Worm (Caenorhabditis elegans) whole organism, L2 larva: ENCODE measurements around the gene egl-20.

Source experiments
- alr-1 ChIP-seq: fragments of 150-350 bp; optimal IDR thresholded peaks from 2 replicates; lab custom pipeline; 2014; ENCODE audit warnings: missing biosample characterization, missing genetic modification characterization
- blmp-1 ChIP-seq: sonication (generic microtip); optimal IDR thresholded peaks from 2 replicates; lab custom pipeline; 2017; ENCODE audit warnings: missing genetic modification characterization, mild to moderate bottlenecking, missing compliant biosample characterization, antibody characterized with exemption, moderate library complexity; ENCODE audit not compliant: insufficient read depth
- elt-3 ChIP-seq: sonication (generic microtip); optimal IDR thresholded peaks from 2 replicates; lab custom pipeline; 2017; ENCODE audit warnings: missing biosample characterization, missing genetic modification characterization
- lin-13 ChIP-seq: fragments of 150-350 bp; optimal IDR thresholded peaks from 2 replicates; lab custom pipeline; 2014; ENCODE audit warnings: missing biosample characterization, missing genetic modification reagents, missing genetic modification characterization
- nhr-77 ChIP-seq: fragments of 150-350 bp; optimal IDR thresholded peaks from 2 replicates; lab custom pipeline; 2014; ENCODE audit warnings: missing biosample characterization, missing genetic modification characterization

DNA sequence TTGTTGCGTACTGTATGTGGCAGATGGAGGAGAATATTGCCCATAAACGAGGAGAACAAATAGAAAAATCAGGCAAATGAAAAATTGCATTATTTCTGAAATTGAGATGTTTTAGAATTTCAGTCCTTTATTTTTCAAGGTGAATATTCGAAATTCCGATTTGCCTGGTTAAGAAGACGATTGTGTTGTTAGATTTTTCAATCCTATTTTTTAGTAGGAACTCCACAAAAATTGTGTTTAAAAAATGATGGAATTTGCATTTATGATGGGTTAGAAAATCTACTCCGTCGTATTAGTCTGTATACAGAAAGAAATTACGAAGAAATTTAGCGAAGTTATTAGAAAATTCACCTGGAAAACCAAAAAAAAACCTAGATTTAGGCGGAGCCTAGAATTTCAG, at the start of gene egl-20:
- TF ChIP-seq alr-1 (tag; lab: Kevin White, UChicago), result no peak
- no peak for TF ChIP-seq blmp-1 (tag; lab: Kevin White, UChicago)
- no peak for TF ChIP-seq elt-3 (tag; lab: Kevin White, UChicago)
- TF ChIP-seq lin-13 (GFP tag; lab: Kevin White, UChicago), result no peak
- no peak for TF ChIP-seq nhr-77
